Fruit fly (Drosophila melanogaster) whole organism, prepupa: Measurements from ENCODE around the gene CG44869.

ENCODE experiments used
- Blimp-1 ChIP-seq: fragments of 200-800 bp; sonication (Bioruptor generic); optimal IDR thresholded peaks from 3 replicates; lab custom pipeline; 2017; ENCODE audit warnings: missing biosample characterization, missing genetic modification characterization, mild to moderate bottlenecking, moderate library complexity, missing genetic modification reagents
- CG10631 ChIP-seq: fragments of 200-800 bp; sonication (Bioruptor generic); optimal IDR thresholded peaks from 2 replicates; lab custom pipeline; 2016; ENCODE audit warnings: missing biosample characterization, missing genetic modification characterization
- CG10669 ChIP-seq: fragments of 200-800 bp; sonication (Bioruptor generic); optimal IDR thresholded peaks from 3 replicates; lab custom pipeline; 2018; ENCODE audit warnings: missing biosample characterization, mild to moderate bottlenecking, missing genetic modification characterization, moderate library complexity
- CG11902 ChIP-seq: fragments of 200-800 bp; sonication (Bioruptor generic); optimal IDR thresholded peaks from 3 replicates; lab custom pipeline; 2016; ENCODE audit warnings: missing biosample characterization, missing genetic modification characterization
- CG15336 ChIP-seq: fragments of 200-800 bp; sonication (Bioruptor generic); IDR thresholded peaks from 2 replicates; pipeline ENCODE4 v1.3.6; 2022; ENCODE audit warnings: missing biosample characterization, missing genetic modification characterization
- CG1621 ChIP-seq: fragments of 200-800 bp; sonication (Bioruptor generic); optimal IDR thresholded peaks from 3 replicates; lab custom pipeline; 2018; ENCODE audit warnings: missing biosample characterization, mild to moderate bottlenecking, missing genetic modification characterization
- CG16779 ChIP-seq: fragments of 200-800 bp; sonication (Bioruptor generic); optimal IDR thresholded peaks from 3 replicates; lab custom pipeline; 2017; ENCODE audit warnings: missing biosample characterization, mild to moderate bottlenecking, missing genetic modification characterization
- CG31627 ChIP-seq: fragments of 200-800 bp; sonication (Bioruptor generic); optimal IDR thresholded peaks from 3 replicates; lab custom pipeline; 2016; ENCODE audit warnings: missing biosample characterization, missing genetic modification characterization
- CG32006 ChIP-seq: fragments of 200-800 bp; sonication (Bioruptor generic); optimal IDR thresholded peaks from 3 replicates; lab custom pipeline; 2017; ENCODE audit warnings: missing biosample characterization, mild to moderate bottlenecking, missing genetic modification characterization
- CG34406 ChIP-seq: fragments of 200-800 bp; sonication (Bioruptor generic); optimal IDR thresholded peaks from 3 replicates; lab custom pipeline; 2016; ENCODE audit warnings: missing biosample characterization, missing genetic modification characterization
- CG3919 ChIP-seq: fragments of 200-800 bp; sonication (Bioruptor generic); optimal IDR thresholded peaks from 3 replicates; lab custom pipeline; 2016; ENCODE audit warnings: missing biosample characterization, missing genetic modification characterization
- CG4318 ChIP-seq: fragments of 200-800 bp; sonication (Bioruptor generic); optimal IDR thresholded peaks from 3 replicates; lab custom pipeline; 2017; ENCODE audit warnings: missing biosample characterization, mild to moderate bottlenecking, missing genetic modification characterization
- CG6163 ChIP-seq: fragments of 200-800 bp; sonication (Bioruptor generic); IDR thresholded peaks from 3 replicates; pipeline ENCODE4 v1.3.6; 2022; ENCODE audit warnings: missing biosample characterization, missing genetic modification characterization
- CG6276 ChIP-seq: fragments of 200-800 bp; sonication (Bioruptor generic); optimal IDR thresholded peaks from 2 replicates; lab custom pipeline; 2017; ENCODE audit warnings: missing biosample characterization, mild to moderate bottlenecking, missing genetic modification characterization
- CG6792 ChIP-seq: fragments of 200-800 bp; sonication (Bioruptor generic); optimal IDR thresholded peaks from 3 replicates; lab custom pipeline; 2016; ENCODE audit warnings: missing biosample characterization, missing genetic modification characterization
- CG6808 ChIP-seq: fragments of 200-800 bp; sonication (Bioruptor generic); optimal IDR thresholded peaks from 3 replicates; lab custom pipeline; 2017; ENCODE audit warnings: missing biosample characterization, missing genetic modification characterization, mild to moderate bottlenecking, moderate library complexity, missing genetic modification reagents
- CG6854 ChIP-seq: fragments of 200-800 bp; sonication (Bioruptor generic); optimal IDR thresholded peaks from 2 replicates; lab custom pipeline; 2017; ENCODE audit warnings: missing biosample characterization, mild to moderate bottlenecking, missing genetic modification characterization
- CG8119 ChIP-seq: fragments of 200-800 bp; sonication (Bioruptor generic); IDR thresholded peaks from 3 replicates; pipeline ENCODE4 v1.3.6; 2022; ENCODE audit warnings: missing biosample characterization, missing genetic modification characterization
- CG8319 ChIP-seq: fragments of 200-800 bp; sonication (Bioruptor generic); optimal IDR thresholded peaks from 3 replicates; lab custom pipeline; 2016; ENCODE audit warnings: missing biosample characterization, missing genetic modification characterization
- CG8632 ChIP-seq: fragments of 200-800 bp; sonication (Bioruptor generic); optimal IDR thresholded peaks from 3 replicates; lab custom pipeline; 2016; ENCODE audit warnings: missing biosample characterization, missing genetic modification characterization
- CG9139 ChIP-seq: fragments of 200-800 bp; sonication (Bioruptor generic); optimal IDR thresholded peaks from 3 replicates; lab custom pipeline; 2017; ENCODE audit warnings: missing biosample characterization, mild to moderate bottlenecking, missing genetic modification characterization
- Eip75B ChIP-seq: fragments of 200-800 bp; sonication (Bioruptor generic); optimal IDR thresholded peaks from 3 replicates; lab custom pipeline; 2016; ENCODE audit warnings: missing biosample characterization, missing genetic modification characterization
- Eip78C ChIP-seq: fragments of 200-800 bp; sonication (Bioruptor generic); peaks from one replicate; lab custom pipeline; 2016; ENCODE audit warnings: missing biosample characterization, missing genetic modification characterization
- Eip93F ChIP-seq: fragments of 200-800 bp; sonication (Bioruptor generic); optimal IDR thresholded peaks from 2 replicates; lab custom pipeline; 2016; ENCODE audit warnings: missing biosample characterization, mild to moderate bottlenecking, missing genetic modification characterization
- Ets96B ChIP-seq: fragments of 200-800 bp; optimal IDR thresholded peaks from 2 replicates; lab custom pipeline; 2019; ENCODE audit warnings: missing biosample characterization, mild to moderate bottlenecking, missing genetic modification characterization, moderate library complexity
- Gug ChIP-seq: fragments of 200-800 bp; sonication (Bioruptor generic); IDR thresholded peaks from 2 replicates; pipeline ENCODE4 v1.3.6; 2022; ENCODE audit warnings: missing biosample characterization, missing genetic modification characterization
- Hr38 ChIP-seq: sonication (Bioruptor generic); optimal IDR thresholded peaks from 2 replicates; lab custom pipeline; 2016; ENCODE audit warnings: missing biosample characterization, missing genetic modification characterization
- Hr39 ChIP-seq: fragments of 200-800 bp; sonication (Bioruptor generic); optimal IDR thresholded peaks from 2 replicates; lab custom pipeline; 2016; ENCODE audit warnings: missing biosample characterization, missing genetic modification characterization
- Lpt ChIP-seq: fragments of 200-800 bp; sonication (Bioruptor generic); optimal IDR thresholded peaks from 3 replicates; lab custom pipeline; 2016; ENCODE audit warnings: missing biosample characterization, missing genetic modification characterization
- Met ChIP-seq: fragments of 200-800 bp; sonication (Bioruptor generic); optimal IDR thresholded peaks from 3 replicates; lab custom pipeline; 2016; ENCODE audit warnings: missing biosample characterization, missing genetic modification characterization
- OdsH ChIP-seq: fragments of 200-800 bp; sonication (Bioruptor generic); optimal IDR thresholded peaks from 3 replicates; lab custom pipeline; 2016; ENCODE audit warnings: missing biosample characterization, missing genetic modification characterization
- Smox ChIP-seq: fragments of 200-800 bp; sonication (Bioruptor generic); optimal IDR thresholded peaks from 3 replicates; lab custom pipeline; 2016; ENCODE audit warnings: missing biosample characterization, missing genetic modification characterization
- Sox14 ChIP-seq: fragments of 200-800 bp; sonication (Bioruptor generic); optimal IDR thresholded peaks from 3 replicates; lab custom pipeline; 2016; ENCODE audit warnings: missing biosample characterization, missing genetic modification characterization
- achi ChIP-seq: fragments of 200-800 bp; sonication (Bioruptor generic); optimal IDR thresholded peaks from 3 replicates; lab custom pipeline; 2016; ENCODE audit warnings: missing biosample characterization, missing genetic modification characterization
- acj6 ChIP-seq: fragments of 200-800 bp; sonication (Bioruptor generic); optimal IDR thresholded peaks from 3 replicates; lab custom pipeline; 2016; ENCODE audit warnings: missing biosample characterization, missing genetic modification characterization
- cyc ChIP-seq: fragments of 200-800 bp; sonication (Bioruptor generic); optimal IDR thresholded peaks from 3 replicates; lab custom pipeline; 2016; ENCODE audit warnings: missing biosample characterization, missing genetic modification characterization
- dsx ChIP-seq: fragments of 200-800 bp; optimal IDR thresholded peaks from 3 replicates; lab custom pipeline; 2019; ENCODE audit warnings: missing biosample characterization, mild to moderate bottlenecking, missing genetic modification characterization, moderate library complexity; ENCODE audit not compliant: poor library complexity, severe bottlenecking
- esn ChIP-seq: fragments of 200-800 bp; sonication (Bioruptor generic); optimal IDR thresholded peaks from 2 replicates; lab custom pipeline; 2016; ENCODE audit warnings: missing biosample characterization, mild to moderate bottlenecking, missing genetic modification characterization, moderate library complexity
- fd85E ChIP-seq: fragments of 200-800 bp; sonication (Bioruptor generic); optimal IDR thresholded peaks from 3 replicates; lab custom pipeline; 2016; ENCODE audit warnings: missing biosample characterization, missing genetic modification characterization
- fkh ChIP-seq: fragments of 200-800 bp; sonication (Bioruptor generic); optimal IDR thresholded peaks from 3 replicates; lab custom pipeline; 2017; ENCODE audit warnings: missing biosample characterization, mild to moderate bottlenecking, missing genetic modification characterization, moderate library complexity
- lz ChIP-seq: fragments of 200-800 bp; sonication (Bioruptor generic); optimal IDR thresholded peaks from 3 replicates; lab custom pipeline; 2016; ENCODE audit warnings: missing biosample characterization, missing genetic modification characterization
- net ChIP-seq: fragments of 200-800 bp; sonication (Bioruptor generic); optimal IDR thresholded peaks from 3 replicates; lab custom pipeline; 2016; ENCODE audit warnings: missing biosample characterization, missing genetic modification characterization
- salr ChIP-seq, 2 experiments: fragments of 200-800 bp; sonication (Bioruptor generic); optimal IDR thresholded peaks; 3 replicates each; lab custom pipeline; 2016 to 2018; ENCODE audit warnings: missing biosample characterization in 2 of 2, missing genetic modification characterization in 2 of 2, mild to moderate bottlenecking in 1 of 2
- spab ChIP-seq: fragments of 200-800 bp; sonication (Bioruptor generic); optimal IDR thresholded peaks from 2 replicates; lab custom pipeline; 2017; ENCODE audit warnings: missing biosample characterization, mild to moderate bottlenecking, missing genetic modification characterization, missing genetic modification reagents
- ss ChIP-seq, 2 experiments: fragments of 200-800 bp; sonication (Bioruptor generic); optimal IDR thresholded peaks; 2 replicates in 1 of 2; 3 replicates in 1 of 2; lab custom pipeline; 2017 to 2018; ENCODE audit warnings: mild to moderate bottlenecking in 2 of 2, missing biosample characterization in 2 of 2, missing genetic modification characterization in 2 of 2, moderate library complexity in 1 of 2
- svp ChIP-seq: fragments of 200-800 bp; sonication (Bioruptor generic); peaks from one replicate; lab custom pipeline; 2016; ENCODE audit warnings: missing biosample characterization, missing genetic modification characterization
- topi ChIP-seq: fragments of 200-800 bp; sonication (Bioruptor generic); optimal IDR thresholded peaks from 3 replicates; lab custom pipeline; 2016; ENCODE audit warnings: missing biosample characterization, missing genetic modification characterization
- vri ChIP-seq: fragments of 200-800 bp; sonication (Bioruptor generic); optimal IDR thresholded peaks from 3 replicates; lab custom pipeline; 2016; ENCODE audit warnings: missing biosample characterization, mild to moderate bottlenecking, missing genetic modification characterization

Gene CG44869

DNA sequence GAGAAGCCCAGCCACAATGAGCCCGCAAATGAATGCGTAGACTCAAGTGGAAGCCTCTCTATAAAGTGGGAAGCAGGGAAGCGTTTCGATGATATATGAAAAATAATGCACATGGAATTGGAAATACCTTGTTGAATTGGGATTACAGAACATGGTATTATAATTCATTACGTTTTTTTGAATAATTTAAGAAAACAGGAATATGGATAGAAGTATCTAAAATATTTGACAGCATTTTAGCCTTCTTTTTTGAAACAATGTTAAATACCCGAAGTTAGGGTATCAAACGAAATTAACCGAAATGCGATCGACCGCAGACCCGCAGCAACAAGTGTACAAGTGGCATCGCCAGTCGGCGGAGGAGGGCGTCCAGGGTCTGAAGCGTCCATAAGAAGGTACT lies 32.1 kb downstream of the CG44869 start (continued):
- TF ChIP-seq esn (GFP tag; lab: Kevin White, UChicago) (peak; percentile 85), salr (GFP tag; optimal IDR thresholded peaks at IDR 0.05; lab: Kevin White, UChicago) (peak; percentile 21 to 33), CG15336 (GFP tag; lab: Robert Waterston, UW) (no peak), Eip75B (GFP tag; lab: Kevin White, UChicago) (peak; percentile 69), OdsH (GFP tag; lab: Kevin White, UChicago) (peak; percentile 64), Ets96B (peak; percentile 90), CG4318 (GFP tag; lab: Kevin White, UChicago) (no peak), CG9139 (GFP tag; lab: Kevin White, UChicago) (peak; percentile 76), topi (GFP tag; lab: Kevin White, UChicago) (peak; percentile 82), CG8119 (GFP tag; lab: Robert Waterston, UW) (peak; percentile 17; the same call in 1 of the 3 replicates), CG6854 (GFP tag; lab: Kevin White, UChicago) (no peak)

DNA sequence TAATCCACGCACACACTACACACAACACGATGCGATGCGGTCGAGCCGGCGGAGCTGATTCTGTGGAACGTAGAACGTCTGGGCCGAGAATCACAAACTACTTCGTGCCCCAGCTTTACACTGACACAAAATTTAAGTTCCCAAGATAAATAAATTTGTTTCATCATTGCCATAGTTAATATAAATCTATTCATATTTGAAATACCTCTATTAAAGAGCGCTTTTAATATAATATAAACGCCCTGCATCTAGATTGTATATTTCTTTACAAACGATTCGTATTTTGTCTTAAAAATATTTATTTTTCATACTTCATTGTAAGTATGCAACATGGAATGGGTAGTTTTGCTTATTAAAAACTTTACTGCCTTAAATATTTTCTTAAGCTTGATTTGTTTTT lies 32.8 kb downstream of the CG44869 start:
- peak; percentile 82 for TF ChIP-seq CG6808 (GFP tag; lab: Kevin White, UChicago)
- TF ChIP-seq esn (GFP tag; lab: Kevin White, UChicago), result peak; percentile 76
- TF ChIP-seq Sox14 (GFP tag; lab: Kevin White, UChicago), result no peak
- TF ChIP-seq ss (GFP tag; optimal IDR thresholded peaks at IDR 0.05; lab: Kevin White, UChicago), result peak; percentile 76 to 82
- no peak for TF ChIP-seq fkh (GFP tag; lab: Kevin White, UChicago)
- peak; percentile 38 for TF ChIP-seq topi (GFP tag; lab: Kevin White, UChicago)
- peak; percentile 62 for TF ChIP-seq Smox (GFP tag; lab: Kevin White, UChicago)
- peak; percentile 61 for TF ChIP-seq CG8632 (GFP tag; lab: Kevin White, UChicago)
- TF ChIP-seq Blimp-1, result peak; percentile 22
- no peak for TF ChIP-seq CG6163 (GFP tag; lab: Robert Waterston, UW)
- TF ChIP-seq Eip78C (GFP tag; lab: Kevin White, UChicago), result peak; percentile 90
- TF ChIP-seq acj6 (GFP tag; lab: Kevin White, UChicago), result peak; percentile 64
- TF ChIP-seq CG6276 (GFP tag; lab: Kevin White, UChicago), result no peak
- TF ChIP-seq CG16779 (tag; lab: Kevin White, UChicago), result no peak
- TF ChIP-seq OdsH (GFP tag; lab: Kevin White, UChicago), result peak; percentile 58
- peak; percentile 62 for TF ChIP-seq CG10669
- TF ChIP-seq CG34406 (GFP tag; lab: Kevin White, UChicago), result peak; percentile 68
- TF ChIP-seq CG8319 (GFP tag; lab: Kevin White, UChicago), result no peak
- peak; percentile 76 for TF ChIP-seq spab (GFP tag; lab: Kevin White, UChicago)
- peak; percentile 30 for TF ChIP-seq net (GFP tag; lab: Kevin White, UChicago)
- peak; percentile 54 for TF ChIP-seq achi
- TF ChIP-seq CG8119 (GFP tag; lab: Robert Waterston, UW), result 0 out of 3 replicates have a peak, but pooled peaks have one; percentile 16
- TF ChIP-seq Eip93F (GFP tag; lab: Kevin White, UChicago), result no peak
- TF ChIP-seq CG31627 (GFP tag; lab: Kevin White, UChicago), result peak; percentile 7
- peak; percentile 60 for TF ChIP-seq CG3919 (GFP tag; lab: Kevin White, UChicago)
- TF ChIP-seq Met (GFP tag; lab: Kevin White, UChicago), result peak; percentile 37
- TF ChIP-seq fd85E, result no peak
- no peak for TF ChIP-seq CG4318 (GFP tag; lab: Kevin White, UChicago)
- peak; percentile 27 for TF ChIP-seq lz (GFP tag; lab: Kevin White, UChicago)
- peak; percentile 69 for TF ChIP-seq svp (GFP tag; lab: Kevin White, UChicago)
- TF ChIP-seq CG6854 (GFP tag; lab: Kevin White, UChicago), result no peak
- peak; percentile 71 for TF ChIP-seq CG10631 (GFP tag; lab: Kevin White, UChicago)
- peak; percentile 52 for TF ChIP-seq dsx (GFP tag; lab: Kevin White, UChicago)
- TF ChIP-seq CG6792, result peak; percentile 53
- TF ChIP-seq CG11902 (GFP tag; lab: Kevin White, UChicago), result peak; percentile 15
- TF ChIP-seq cyc (GFP tag; lab: Kevin White, UChicago), result peak; percentile 34
- no peak for TF ChIP-seq CG1621
- TF ChIP-seq Lpt (GFP tag; lab: Kevin White, UChicago), result no peak
- no peak for TF ChIP-seq Gug (GFP tag; lab: Robert Waterston, UW)
- TF ChIP-seq Hr39 (GFP tag; lab: Kevin White, UChicago), result no peak
- TF ChIP-seq salr (GFP tag; optimal IDR thresholded peaks at IDR 0.05; lab: Kevin White, UChicago), result peak in 1 of 2 experiments; percentile 59
- no peak for TF ChIP-seq vri (GFP tag; lab: Kevin White, UChicago)
- no peak for TF ChIP-seq Hr38 (GFP tag; lab: Kevin White, UChicago)
- TF ChIP-seq CG9139 (GFP tag; lab: Kevin White, UChicago), result peak; percentile 45
- TF ChIP-seq CG32006 (GFP tag; lab: Kevin White, UChicago), result peak; percentile 16
